Fruit fly (Drosophila melanogaster) whole organism, embryonic: ENCODE results near the gene N.

Source experiments
- Bgb ChIP-seq: fragments of 200-800 bp; sonication (Bioruptor generic); IDR thresholded peaks from 2 replicates; pipeline ENCODE4 v1.3.6; 2022; ENCODE audit warnings: missing biosample characterization, missing genetic modification characterization; ENCODE audit not compliant: partially characterized antibody
- Blimp-1 ChIP-seq: fragments of 200-800 bp; sonication (Bioruptor generic); optimal IDR thresholded peaks from 3 replicates; lab custom pipeline; 2018; ENCODE audit warnings: missing biosample characterization, missing genetic modification characterization, mild to moderate bottlenecking, moderate library complexity, missing genetic modification reagents
- Bteb2 ChIP-seq: fragments of 200-800 bp; sonication (Bioruptor generic); optimal IDR thresholded peaks from 2 replicates; lab custom pipeline; 2016; ENCODE audit warnings: missing biosample characterization, missing genetic modification characterization
- CG11504 ChIP-seq: fragments of 200-800 bp; sonication (Bioruptor generic); optimal IDR thresholded peaks from 3 replicates; lab custom pipeline; 2019; ENCODE audit warnings: missing biosample characterization, mild to moderate bottlenecking, missing genetic modification characterization, moderate library complexity
- CG12299 ChIP-seq: fragments of 200-800 bp; sonication (Bioruptor generic); optimal IDR thresholded peaks from 2 replicates; lab custom pipeline; 2018; ENCODE audit warnings: missing biosample characterization, mild to moderate bottlenecking, missing genetic modification characterization
- CG12659 ChIP-seq: fragments of 200-800 bp; sonication (Bioruptor generic); optimal IDR thresholded peaks from 3 replicates; lab custom pipeline; 2017; ENCODE audit warnings: mild to moderate bottlenecking, missing biosample characterization, missing genetic modification reagents, missing genetic modification characterization
- CG14441 ChIP-seq: fragments of 200-800 bp; sonication (Bioruptor generic); IDR thresholded peaks from 2 replicates; pipeline ENCODE4 v1.3.6; 2022; ENCODE audit warnings: missing biosample characterization, missing genetic modification characterization
- CG15479 ChIP-seq: fragments of 200-800 bp; sonication (Bioruptor generic); optimal IDR thresholded peaks from 3 replicates; lab custom pipeline; 2019; ENCODE audit warnings: missing biosample characterization, mild to moderate bottlenecking, missing genetic modification characterization, moderate library complexity
- CG15601 ChIP-seq: fragments of 200-800 bp; sonication (Bioruptor generic); optimal IDR thresholded peaks from 3 replicates; lab custom pipeline; 2019; ENCODE audit warnings: missing biosample characterization, mild to moderate bottlenecking, missing genetic modification characterization, moderate library complexity
- CG17186 ChIP-seq: fragments of 200-800 bp; sonication (Bioruptor generic); optimal IDR thresholded peaks from 3 replicates; lab custom pipeline; 2017; ENCODE audit warnings: missing biosample characterization, missing genetic modification reagents, missing genetic modification characterization
- CG17612 ChIP-seq: fragments of 200-800 bp; sonication (Bioruptor generic); IDR thresholded peaks from 2 replicates; pipeline ENCODE4 v1.3.6; 2022; ENCODE audit warnings: missing biosample characterization, missing genetic modification characterization
- CG18599 ChIP-seq: fragments of 200-800 bp; sonication (Bioruptor generic); optimal IDR thresholded peaks from 3 replicates; lab custom pipeline; 2017; ENCODE audit warnings: missing biosample characterization, missing genetic modification characterization, mild to moderate bottlenecking, moderate library complexity, missing genetic modification reagents
- CG2129 ChIP-seq: fragments of 200-800 bp; sonication (Bioruptor generic); IDR thresholded peaks from 2 replicates; pipeline ENCODE4 v1.3.6; 2022; ENCODE audit warnings: missing biosample characterization, missing genetic modification characterization; ENCODE audit not compliant: partially characterized antibody
- CG31388 ChIP-seq: fragments of 200-800 bp; sonication (Bioruptor generic); optimal IDR thresholded peaks from 2 replicates; lab custom pipeline; 2016; ENCODE audit warnings: missing biosample characterization, missing genetic modification characterization
- CG31441 ChIP-seq: fragments of 200-800 bp; sonication (Bioruptor generic); IDR thresholded peaks from 2 replicates; pipeline ENCODE4 v1.3.6; 2022; ENCODE audit warnings: missing biosample characterization, missing genetic modification characterization
- CG3163 ChIP-seq: fragments of 200-800 bp; sonication (Bioruptor generic); optimal IDR thresholded peaks from 3 replicates; lab custom pipeline; 2016; ENCODE audit warnings: missing biosample characterization, missing genetic modification characterization
- CG3838 ChIP-seq: fragments of 200-800 bp; sonication (Bioruptor generic); optimal IDR thresholded peaks from 3 replicates; lab custom pipeline; 2016; ENCODE audit warnings: missing biosample characterization, missing genetic modification characterization
- CG7839 ChIP-seq: fragments of 200-800 bp; sonication (Bioruptor generic); optimal IDR thresholded peaks from 3 replicates; lab custom pipeline; 2018; ENCODE audit warnings: missing biosample characterization, mild to moderate bottlenecking, missing genetic modification characterization, moderate library complexity
- CG7987 ChIP-seq: fragments of 200-800 bp; sonication (Bioruptor generic); optimal IDR thresholded peaks from 2 replicates; lab custom pipeline; 2018; ENCODE audit warnings: missing biosample characterization, mild to moderate bottlenecking, missing genetic modification characterization, moderate library complexity
- CG9215 ChIP-seq: fragments of 200-800 bp; sonication (Bioruptor generic); IDR thresholded peaks from 2 replicates; pipeline ENCODE4 v1.3.6; 2022; ENCODE audit warnings: missing biosample characterization, missing genetic modification characterization
- D19A ChIP-seq: fragments of 200-800 bp; optimal IDR thresholded peaks from 3 replicates; lab custom pipeline; 2019; ENCODE audit warnings: missing biosample characterization, mild to moderate bottlenecking, missing genetic modification characterization, moderate library complexity
- HmgZ ChIP-seq: fragments of 200-800 bp; sonication (Bioruptor generic); optimal IDR thresholded peaks from 2 replicates; lab custom pipeline; 2018; ENCODE audit warnings: missing biosample characterization, mild to moderate bottlenecking, missing genetic modification characterization
- Hr78 ChIP-seq, 2 experiments: fragments of 200-800 bp in 1 of 2; fragments of >200 bp in 1 of 2; sonication (Bioruptor generic) in 1 of 2; optimal IDR thresholded peaks; 2 replicates each; lab custom pipeline; 2017 to 2019; ENCODE audit warnings: missing biosample characterization in 2 of 2, missing genetic modification characterization in 2 of 2, mild to moderate bottlenecking in 1 of 2, moderate library complexity in 1 of 2
- Mrtf ChIP-seq: fragments of 200-800 bp; sonication (Bioruptor generic); IDR thresholded peaks from 3 replicates; pipeline ENCODE4 v1.3.6; 2022; ENCODE audit warnings: missing biosample characterization, missing genetic modification characterization
- Nf-YA ChIP-seq: fragments of 200-800 bp; sonication (Bioruptor generic); IDR thresholded peaks from 2 replicates; pipeline ENCODE4 v1.3.6; 2022; ENCODE audit warnings: missing biosample characterization, missing genetic modification characterization
- Ptx1 ChIP-seq: fragments of 200-800 bp; sonication (Bioruptor generic); IDR thresholded peaks from 2 replicates; pipeline ENCODE4 v1.3.6; 2022; ENCODE audit warnings: missing biosample characterization, missing genetic modification characterization
- Sox102F ChIP-seq: fragments of 200-800 bp; sonication (Bioruptor generic); optimal IDR thresholded peaks from 2 replicates; lab custom pipeline; 2018; ENCODE audit warnings: missing biosample characterization, mild to moderate bottlenecking, missing genetic modification characterization, moderate library complexity
- Xrp1 ChIP-seq: fragments of 200-800 bp; sonication (Bioruptor generic); IDR thresholded peaks from 2 replicates; pipeline ENCODE4 v1.3.6; 2022; ENCODE audit warnings: missing biosample characterization, missing genetic modification characterization
- az2 ChIP-seq: fragments of 200-800 bp; sonication (Bioruptor generic); optimal IDR thresholded peaks from 3 replicates; lab custom pipeline; 2016; ENCODE audit warnings: missing biosample characterization, missing genetic modification characterization
- bsh ChIP-seq, 2 experiments: fragments of 200-800 bp; sonication (Bioruptor generic); optimal IDR thresholded peaks; 2 replicates each; lab custom pipeline; 2017 to 2018; ENCODE audit warnings: mild to moderate bottlenecking in 2 of 2, missing biosample characterization in 2 of 2, missing genetic modification characterization in 2 of 2, moderate library complexity in 1 of 2
- cwo ChIP-seq: fragments of 200-800 bp; sonication (Bioruptor generic); optimal IDR thresholded peaks from 3 replicates; lab custom pipeline; 2017; ENCODE audit warnings: missing biosample characterization, missing genetic modification characterization, mild to moderate bottlenecking, moderate library complexity, missing genetic modification reagents
- dpn ChIP-seq, 2 experiments: fragments of 200-800 bp; sonication (Bioruptor generic); optimal IDR thresholded peaks; 3 replicates each; lab custom pipeline; 2016; ENCODE audit warnings: missing biosample characterization in 2 of 2, missing genetic modification characterization in 2 of 2
- fd3F ChIP-seq: fragments of 200-800 bp; sonication (Bioruptor generic); optimal IDR thresholded peaks from 2 replicates; lab custom pipeline; 2018; ENCODE audit warnings: missing biosample characterization, mild to moderate bottlenecking, missing genetic modification characterization, moderate library complexity
- her ChIP-seq: fragments of 200-800 bp; sonication (Bioruptor generic); optimal IDR thresholded peaks from 2 replicates; lab custom pipeline; 2016; ENCODE audit warnings: missing biosample characterization, missing genetic modification characterization
- lbe ChIP-seq: fragments of 200-800 bp; sonication (Bioruptor generic); optimal IDR thresholded peaks from 2 replicates; lab custom pipeline; 2016; ENCODE audit warnings: missing biosample characterization, mild to moderate bottlenecking, missing genetic modification characterization
- lov ChIP-seq, 2 experiments: fragments of 200-800 bp in 1 of 2; fragments of >200 bp in 1 of 2; sonication (Bioruptor generic) in 1 of 2; IDR thresholded peaks in 1 of 2; optimal IDR thresholded peaks in 1 of 2; 2 replicates in 1 of 2; 3 replicates in 1 of 2; pipeline versions ENCODE4 v1.3.6 to Lab custom; 2017 to 2022; ENCODE audit warnings: missing biosample characterization in 1 of 2, missing genetic modification characterization in 1 of 2
- org-1 ChIP-seq: fragments of 200-800 bp; sonication (Bioruptor generic); optimal IDR thresholded peaks from 2 replicates; lab custom pipeline; 2017; ENCODE audit warnings: missing biosample characterization, missing genetic modification characterization
- pfk ChIP-seq: fragments of 200-800 bp; sonication (Bioruptor generic); optimal IDR thresholded peaks from 2 replicates; lab custom pipeline; 2018; ENCODE audit warnings: missing biosample characterization, mild to moderate bottlenecking, missing genetic modification characterization, moderate library complexity
- prd ChIP-seq, 3 experiments: fragments of >200 bp in 2 of 3; fragments of 200-800 bp in 1 of 3; sonication (Bioruptor generic) in 1 of 3; optimal IDR thresholded peaks in 2 of 3; IDR thresholded peaks in 1 of 3; 2 replicates in 2 of 3; 3 replicates in 1 of 3; pipeline versions ENCODE4 v1.3.6 to Lab custom; 2017 to 2022; ENCODE audit warnings: missing biosample characterization in 1 of 3, missing genetic modification characterization in 1 of 3
- run ChIP-seq: fragments of 200-800 bp; sonication (Bioruptor generic); optimal IDR thresholded peaks from 3 replicates; lab custom pipeline; 2018; ENCODE audit warnings: missing biosample characterization, mild to moderate bottlenecking, missing genetic modification characterization
- scrt ChIP-seq: fragments of 200-800 bp; sonication (Bioruptor generic); optimal IDR thresholded peaks from 2 replicates; lab custom pipeline; 2018; ENCODE audit warnings: missing biosample characterization, mild to moderate bottlenecking, missing genetic modification characterization, moderate library complexity
- sd ChIP-seq: fragments of 200-800 bp; sonication (Bioruptor generic); optimal IDR thresholded peaks from 3 replicates; lab custom pipeline; 2018; ENCODE audit warnings: missing biosample characterization, mild to moderate bottlenecking, missing genetic modification characterization, moderate library complexity
- sisA ChIP-seq: fragments of 200-800 bp; sonication (Bioruptor generic); IDR thresholded peaks from 2 replicates; pipeline ENCODE4 v1.3.6; 2022; ENCODE audit warnings: missing biosample characterization, missing genetic modification characterization
- ttk ChIP-seq: fragments of 200-800 bp; sonication (Bioruptor generic); IDR thresholded peaks from 2 replicates; pipeline ENCODE4 v2.1.2; 2022; ENCODE audit warnings: missing biosample characterization, missing genetic modification characterization
- twi ChIP-seq: fragments of 200-800 bp; optimal IDR thresholded peaks from 2 replicates; lab custom pipeline; 2019; ENCODE audit warnings: missing biosample characterization, mild to moderate bottlenecking, missing genetic modification characterization, moderate library complexity
- usp ChIP-seq: fragments of >200 bp; optimal IDR thresholded peaks from 2 replicates; lab custom pipeline; 2017; ENCODE audit warnings: missing biosample characterization, missing genetic modification characterization
- zen ChIP-seq: fragments of 200-800 bp; sonication (Bioruptor generic); optimal IDR thresholded peaks from 3 replicates; lab custom pipeline; 2018; ENCODE audit warnings: missing biosample characterization, mild to moderate bottlenecking, missing genetic modification characterization, moderate library complexity

N gene

dm6 chrX:3087114-3087513, 47.6 kb upstream of the N start (continued):
- no peak for TF ChIP-seq org-1 (GFP tag; lab: Kevin White, UChicago)
- TF ChIP-seq CG15479 (GFP tag; lab: Kevin White, UChicago) = no peak
- TF ChIP-seq lov (optimal IDR thresholded peaks at IDR 0.05; lab: Kevin White, UChicago) = no peak
- no peak for TF ChIP-seq lov (GFP tag; IDR thresholded peaks at IDR 0.05; lab: Robert Waterston, UW)
- no peak for TF ChIP-seq CG17186 (GFP tag; lab: Kevin White, UChicago)
- TF ChIP-seq CG9215 (GFP tag; lab: Robert Waterston, UW) = no peak
- no peak for TF ChIP-seq dpn (GFP tag; optimal IDR thresholded peaks at IDR 0.05; lab: Kevin White, UChicago)
- no peak for TF ChIP-seq CG2129
- TF ChIP-seq CG3163 (GFP tag; lab: Kevin White, UChicago) = no peak
- no peak for TF ChIP-seq CG12299 (tag; lab: Kevin White, UChicago)
- TF ChIP-seq CG31388 (GFP tag; lab: Kevin White, UChicago) = no peak
- no peak for TF ChIP-seq sd (tag; lab: Kevin White, UChicago)
- no peak for TF ChIP-seq twi (tag; lab: Kevin White, UChicago)
- no peak for TF ChIP-seq run
- TF ChIP-seq CG15601 (tag; lab: Kevin White, UChicago) = no peak
- TF ChIP-seq prd (optimal IDR thresholded peaks at IDR 0.05; lab: Kevin White, UChicago) = no peak
- 0 out of 3 replicates have a peak, but pooled peaks have one; percentile 14 for TF ChIP-seq prd (GFP tag; IDR thresholded peaks at IDR 0.05; lab: Robert Waterston, UW)
- TF ChIP-seq usp (GFP tag; lab: Kevin White, UChicago) = no peak
- TF ChIP-seq Nf-YA = no peak
- TF ChIP-seq scrt (GFP tag; lab: Kevin White, UChicago) = no peak
- no peak for TF ChIP-seq Mrtf
- TF ChIP-seq CG3838 (GFP tag; lab: Kevin White, UChicago) = no peak
- TF ChIP-seq cwo (GFP tag; lab: Kevin White, UChicago) = no peak
- TF ChIP-seq pfk (GFP tag; lab: Kevin White, UChicago) = no peak
- TF ChIP-seq bsh (GFP tag; optimal IDR thresholded peaks at IDR 0.05; lab: Kevin White, UChicago) = peak in 1 of 2 experiments; percentile 32
- no peak for TF ChIP-seq Hr78 (GFP tag; optimal IDR thresholded peaks at IDR 0.05; lab: Kevin White, UChicago)
- no peak for TF ChIP-seq zen (tag; lab: Kevin White, UChicago)
- no peak for TF ChIP-seq CG12659 (GFP tag; lab: Kevin White, UChicago)
- 0 out of 2 replicates have a peak, but pooled peaks have one; percentile 13 for TF ChIP-seq CG14441
- TF ChIP-seq fd3F = no peak
- no peak for TF ChIP-seq CG17612
- peak; percentile 1 for TF ChIP-seq Sox102F (GFP tag; lab: Kevin White, UChicago)
- no peak for TF ChIP-seq Bgb (GFP tag; lab: Robert Waterston, UW)
- 0 out of 2 replicates have a peak, but pooled peaks have one; percentile 16 for TF ChIP-seq ttk (GFP tag; lab: Robert Waterston, UW)
- TF ChIP-seq az2 (GFP tag; lab: Kevin White, UChicago) = peak; percentile 12
- TF ChIP-seq HmgZ (tag; lab: Kevin White, UChicago) = no peak
- peak; percentile 13 for TF ChIP-seq D19A (tag; lab: Kevin White, UChicago)
- TF ChIP-seq sisA (GFP tag; lab: Robert Waterston, UW) = peak; percentile 19; the same call in 1 of the 2 replicates
- TF ChIP-seq CG7839 (tag; lab: Kevin White, UChicago) = peak; percentile 50
- no peak for TF ChIP-seq her (GFP tag; lab: Kevin White, UChicago)
- TF ChIP-seq CG7987 (GFP tag; lab: Kevin White, UChicago) = no peak
- TF ChIP-seq CG11504 (tag; lab: Kevin White, UChicago) = peak; percentile 25
- TF ChIP-seq Blimp-1 (GFP tag; lab: Kevin White, UChicago) = peak; percentile 12
- 0 out of 2 replicates have a peak, but pooled peaks have one; percentile 20 for TF ChIP-seq Ptx1 (GFP tag; lab: Robert Waterston, UW)
- peak; percentile 27 for TF ChIP-seq CG18599 (GFP tag; lab: Kevin White, UChicago)
- no peak for TF ChIP-seq lbe (GFP tag; lab: Kevin White, UChicago)
- TF ChIP-seq Xrp1 (GFP tag; lab: Robert Waterston, UW) = peak; percentile 37; the same call in 1 of the 2 replicates
- no peak for TF ChIP-seq CG31441 (GFP tag; lab: Robert Waterston, UW)
- TF ChIP-seq Bteb2 (GFP tag; lab: Kevin White, UChicago) = no peak
